Fruit fly (Drosophila melanogaster) whole organism, embryonic: ENCODE results near the gene Pp2A-29B.

Experiments
- Atf6 ChIP-seq: fragments of 200-800 bp; sonication (Bioruptor generic); IDR thresholded peaks from 2 replicates; pipeline ENCODE4 v1.3.6; 2022; ENCODE audit warnings: missing biosample characterization, missing genetic modification characterization
- CG10366 ChIP-seq: fragments of 200-800 bp; sonication (Bioruptor generic); IDR thresholded peaks from 2 replicates; pipeline ENCODE4 v1.3.6; 2022; ENCODE audit warnings: missing biosample characterization, missing genetic modification characterization
- CG10543 ChIP-seq: fragments of 200-800 bp; sonication (Bioruptor generic); optimal IDR thresholded peaks from 3 replicates; lab custom pipeline; 2017; ENCODE audit warnings: missing biosample characterization, mild to moderate bottlenecking, missing genetic modification characterization, moderate library complexity
- CG10654 ChIP-seq: fragments of 200-800 bp; sonication (Bioruptor generic); optimal IDR thresholded peaks from 2 replicates; lab custom pipeline; 2016; ENCODE audit warnings: missing biosample characterization, missing genetic modification characterization
- CG10959 ChIP-seq: fragments of 200-800 bp; sonication (Bioruptor generic); IDR thresholded peaks from 2 replicates; pipeline ENCODE4 v1.3.6; 2022; ENCODE audit warnings: missing biosample characterization, missing genetic modification characterization
- CG11247 ChIP-seq: fragments of 200-800 bp; sonication (Bioruptor generic); IDR thresholded peaks from 2 replicates; pipeline ENCODE4 v1.3.6; 2022; ENCODE audit warnings: missing biosample characterization, missing genetic modification characterization
- CG11560 ChIP-seq: fragments of 200-800 bp; sonication (Bioruptor generic); IDR thresholded peaks from 3 replicates; pipeline ENCODE4 v1.3.6; 2022; ENCODE audit warnings: missing biosample characterization, missing genetic modification characterization
- CG12104 ChIP-seq: fragments of 200-800 bp; sonication (Bioruptor generic); optimal IDR thresholded peaks from 3 replicates; lab custom pipeline; 2016; ENCODE audit warnings: missing biosample characterization, missing genetic modification characterization
- CG1832 ChIP-seq: fragments of 200-800 bp; sonication (Bioruptor generic); optimal IDR thresholded peaks from 2 replicates; lab custom pipeline; 2017; ENCODE audit warnings: missing biosample characterization, mild to moderate bottlenecking, missing genetic modification characterization, inconsistent platforms
- CG18476 ChIP-seq: fragments of 200-800 bp; sonication (Bioruptor generic); optimal IDR thresholded peaks from 2 replicates; lab custom pipeline; 2016; ENCODE audit warnings: missing biosample characterization, mild to moderate bottlenecking, missing genetic modification characterization
- CG2116 ChIP-seq: fragments of 200-800 bp; sonication (Bioruptor generic); optimal IDR thresholded peaks from 3 replicates; lab custom pipeline; 2018; ENCODE audit warnings: missing biosample characterization, mild to moderate bottlenecking, missing genetic modification characterization
- CG2129 ChIP-seq: fragments of 200-800 bp; sonication (Bioruptor generic); IDR thresholded peaks from 2 replicates; pipeline ENCODE4 v1.3.6; 2022; ENCODE audit warnings: missing biosample characterization, missing genetic modification characterization; ENCODE audit not compliant: partially characterized antibody
- CG4404 ChIP-seq: fragments of 200-800 bp; sonication (Bioruptor generic); IDR thresholded peaks from 2 replicates; pipeline ENCODE4 v1.3.6; 2022; ENCODE audit warnings: missing biosample characterization, missing genetic modification characterization
- CG4820 ChIP-seq: fragments of 200-800 bp; sonication (Bioruptor generic); optimal IDR thresholded peaks from 3 replicates; lab custom pipeline; 2016; ENCODE audit warnings: missing biosample characterization, missing genetic modification characterization
- CG6272 ChIP-seq: fragments of 200-800 bp; sonication (Bioruptor generic); IDR thresholded peaks from 2 replicates; pipeline ENCODE4 v1.3.6; 2022; ENCODE audit warnings: missing biosample characterization, missing genetic modification characterization
- CG8359 ChIP-seq: fragments of 200-800 bp; sonication (Bioruptor generic); optimal IDR thresholded peaks from 2 replicates; lab custom pipeline; 2017; ENCODE audit warnings: missing biosample characterization, mild to moderate bottlenecking, missing genetic modification characterization, borderline replicate concordance
- CG8944 ChIP-seq: fragments of 200-800 bp; sonication (Bioruptor generic); optimal IDR thresholded peaks from 3 replicates; lab custom pipeline; 2016; ENCODE audit warnings: missing biosample characterization, missing genetic modification characterization
- D19A ChIP-seq: fragments of 200-800 bp; optimal IDR thresholded peaks from 3 replicates; lab custom pipeline; 2019; ENCODE audit warnings: missing biosample characterization, mild to moderate bottlenecking, missing genetic modification characterization, moderate library complexity
- Dp ChIP-seq: fragments of 200-800 bp; sonication (Bioruptor generic); optimal IDR thresholded peaks from 2 replicates; lab custom pipeline; 2018; ENCODE audit warnings: missing biosample characterization, mild to moderate bottlenecking, missing genetic modification characterization, moderate library complexity
- Fer2 ChIP-seq: fragments of 200-800 bp; sonication (Bioruptor generic); optimal IDR thresholded peaks from 2 replicates; lab custom pipeline; 2018; ENCODE audit warnings: missing biosample characterization, mild to moderate bottlenecking, missing genetic modification characterization, moderate library complexity
- Fer3 ChIP-seq: fragments of 200-800 bp; sonication (Bioruptor generic); optimal IDR thresholded peaks from 2 replicates; lab custom pipeline; 2018; ENCODE audit warnings: missing biosample characterization, mild to moderate bottlenecking, missing genetic modification characterization, moderate library complexity
- Mrtf ChIP-seq: fragments of 200-800 bp; sonication (Bioruptor generic); IDR thresholded peaks from 3 replicates; pipeline ENCODE4 v1.3.6; 2022; ENCODE audit warnings: missing biosample characterization, missing genetic modification characterization
- Myb ChIP-seq: fragments of 200-800 bp; sonication (Bioruptor generic); optimal IDR thresholded peaks from 2 replicates; lab custom pipeline; 2016; ENCODE audit warnings: missing biosample characterization, missing genetic modification characterization
- Neu2 ChIP-seq: fragments of 200-800 bp; sonication (Bioruptor generic); optimal IDR thresholded peaks from 3 replicates; lab custom pipeline; 2016; ENCODE audit warnings: missing biosample characterization, missing genetic modification characterization, borderline replicate concordance
- Nf-YA ChIP-seq: fragments of 200-800 bp; sonication (Bioruptor generic); IDR thresholded peaks from 2 replicates; pipeline ENCODE4 v1.3.6; 2022; ENCODE audit warnings: missing biosample characterization, missing genetic modification characterization
- Oli ChIP-seq: fragments of 200-800 bp; sonication (Bioruptor generic); optimal IDR thresholded peaks from 2 replicates; lab custom pipeline; 2018; ENCODE audit warnings: missing biosample characterization, mild to moderate bottlenecking, missing genetic modification characterization, moderate library complexity
- Opbp ChIP-seq: fragments of 200-800 bp; sonication (Bioruptor generic); IDR thresholded peaks from 3 replicates; pipeline ENCODE4 v1.3.6; 2022; ENCODE audit warnings: missing biosample characterization, missing genetic modification characterization; ENCODE audit not compliant: partially characterized antibody
- Vsx1 ChIP-seq: fragments of 200-800 bp; sonication (Bioruptor generic); optimal IDR thresholded peaks from 2 replicates; lab custom pipeline; 2017; ENCODE audit warnings: missing biosample characterization, mild to moderate bottlenecking, missing genetic modification characterization, missing genetic modification reagents
- Xrp1 ChIP-seq: fragments of 200-800 bp; sonication (Bioruptor generic); IDR thresholded peaks from 2 replicates; pipeline ENCODE4 v1.3.6; 2022; ENCODE audit warnings: missing biosample characterization, missing genetic modification characterization
- bab2 ChIP-seq: fragments of 200-800 bp; sonication (Bioruptor generic); optimal IDR thresholded peaks from 2 replicates; lab custom pipeline; 2016; ENCODE audit warnings: missing biosample characterization, missing genetic modification characterization
- cato ChIP-seq: fragments of 200-800 bp; sonication (Bioruptor generic); optimal IDR thresholded peaks from 2 replicates; lab custom pipeline; 2016; ENCODE audit warnings: missing biosample characterization, missing genetic modification characterization, borderline replicate concordance
- chm ChIP-seq: fragments of 200-800 bp; sonication (Bioruptor generic); IDR thresholded peaks from 2 replicates; pipeline ENCODE4 v1.3.6; 2022; ENCODE audit warnings: missing biosample characterization, missing genetic modification characterization
- croc ChIP-seq: fragments of 200-800 bp; sonication (Bioruptor generic); conservative IDR thresholded peaks from 3 replicates; pipeline ENCODE4 v1.3.6; 2022; ENCODE audit warnings: missing biosample characterization, missing genetic modification characterization
- fd3F ChIP-seq: fragments of 200-800 bp; sonication (Bioruptor generic); optimal IDR thresholded peaks from 2 replicates; lab custom pipeline; 2018; ENCODE audit warnings: missing biosample characterization, mild to moderate bottlenecking, missing genetic modification characterization, moderate library complexity
- hkb ChIP-seq, 2 experiments: fragments of 200-800 bp in 1 of 2; fragments of >200 bp in 1 of 2; sonication (Bioruptor generic) in 1 of 2; IDR thresholded peaks in 1 of 2; optimal IDR thresholded peaks in 1 of 2; 2 replicates each; pipeline versions ENCODE4 v1.3.6 to Lab custom; 2017 to 2022; ENCODE audit warnings: missing biosample characterization in 1 of 2, missing genetic modification characterization in 1 of 2
- kay ChIP-seq: fragments of 200-800 bp; sonication (Bioruptor generic); optimal IDR thresholded peaks from 2 replicates; lab custom pipeline; 2016; ENCODE audit warnings: missing biosample characterization, missing genetic modification characterization
- lbe ChIP-seq: fragments of 200-800 bp; sonication (Bioruptor generic); optimal IDR thresholded peaks from 2 replicates; lab custom pipeline; 2016; ENCODE audit warnings: missing biosample characterization, mild to moderate bottlenecking, missing genetic modification characterization
- nmo ChIP-seq: fragments of 200-800 bp; sonication (Bioruptor generic); optimal IDR thresholded peaks from 2 replicates; lab custom pipeline; 2018; ENCODE audit warnings: missing biosample characterization, mild to moderate bottlenecking, missing genetic modification characterization, moderate library complexity
- odd ChIP-seq: fragments of 200-800 bp; sonication (Bioruptor generic); optimal IDR thresholded peaks from 2 replicates; lab custom pipeline; 2017; ENCODE audit warnings: missing biosample characterization, mild to moderate bottlenecking, missing genetic modification characterization
- otp ChIP-seq: fragments of 200-800 bp; sonication (Bioruptor generic); IDR thresholded peaks from 3 replicates; pipeline ENCODE4, ENCODE4 v1.3.6; 2022; ENCODE audit warnings: missing biosample characterization, missing genetic modification characterization
- pros ChIP-seq: fragments of 200-800 bp; sonication (Bioruptor generic); optimal IDR thresholded peaks from 3 replicates; lab custom pipeline; 2019; ENCODE audit warnings: missing biosample characterization, mild to moderate bottlenecking, missing genetic modification characterization, moderate library complexity
- sc ChIP-seq, 3 experiments: fragments of >200 bp in 2 of 3; fragments of 200-800 bp in 1 of 3; sonication (Bioruptor generic) in 1 of 3; optimal IDR thresholded peaks; 2 replicates in 2 of 3; 3 replicates in 1 of 3; lab custom pipeline; 2017; ENCODE audit warnings: mild to moderate bottlenecking in 1 of 3, missing biosample characterization in 1 of 3, missing genetic modification characterization in 1 of 3, missing genetic modification reagents in 1 of 3
- scrt ChIP-seq: fragments of 200-800 bp; sonication (Bioruptor generic); optimal IDR thresholded peaks from 2 replicates; lab custom pipeline; 2018; ENCODE audit warnings: missing biosample characterization, mild to moderate bottlenecking, missing genetic modification characterization, moderate library complexity
- stc ChIP-seq: fragments of 200-800 bp; sonication (Bioruptor generic); IDR thresholded peaks from 2 replicates; pipeline ENCODE4 v1.3.6; 2022; ENCODE audit warnings: missing biosample characterization, missing genetic modification characterization
- tll ChIP-seq, 2 experiments: fragments of 200-800 bp in 1 of 2; fragments of >200 bp in 1 of 2; sonication (Bioruptor generic) in 1 of 2; optimal IDR thresholded peaks; 2 replicates each; lab custom pipeline; 2017 to 2019; ENCODE audit warnings: missing biosample characterization in 2 of 2, missing genetic modification characterization in 2 of 2, mild to moderate bottlenecking in 1 of 2, moderate library complexity in 1 of 2
- tup ChIP-seq: fragments of 200-800 bp; sonication (Bioruptor generic); optimal IDR thresholded peaks from 2 replicates; lab custom pipeline; 2016; ENCODE audit warnings: missing biosample characterization, mild to moderate bottlenecking, missing genetic modification characterization, moderate library complexity
- z ChIP-seq: fragments of 200-800 bp; sonication (Bioruptor generic); IDR thresholded peaks from 3 replicates; pipeline ENCODE4 v1.3.6; 2022; ENCODE audit warnings: missing biosample characterization, missing genetic modification characterization
- zfh1 ChIP-seq: fragments of 200-800 bp; sonication (Bioruptor generic); IDR thresholded peaks from 3 replicates; pipeline ENCODE4 v1.3.6; 2022; ENCODE audit warnings: missing biosample characterization, missing genetic modification characterization

The Pp2A-29B gene

DNA sequence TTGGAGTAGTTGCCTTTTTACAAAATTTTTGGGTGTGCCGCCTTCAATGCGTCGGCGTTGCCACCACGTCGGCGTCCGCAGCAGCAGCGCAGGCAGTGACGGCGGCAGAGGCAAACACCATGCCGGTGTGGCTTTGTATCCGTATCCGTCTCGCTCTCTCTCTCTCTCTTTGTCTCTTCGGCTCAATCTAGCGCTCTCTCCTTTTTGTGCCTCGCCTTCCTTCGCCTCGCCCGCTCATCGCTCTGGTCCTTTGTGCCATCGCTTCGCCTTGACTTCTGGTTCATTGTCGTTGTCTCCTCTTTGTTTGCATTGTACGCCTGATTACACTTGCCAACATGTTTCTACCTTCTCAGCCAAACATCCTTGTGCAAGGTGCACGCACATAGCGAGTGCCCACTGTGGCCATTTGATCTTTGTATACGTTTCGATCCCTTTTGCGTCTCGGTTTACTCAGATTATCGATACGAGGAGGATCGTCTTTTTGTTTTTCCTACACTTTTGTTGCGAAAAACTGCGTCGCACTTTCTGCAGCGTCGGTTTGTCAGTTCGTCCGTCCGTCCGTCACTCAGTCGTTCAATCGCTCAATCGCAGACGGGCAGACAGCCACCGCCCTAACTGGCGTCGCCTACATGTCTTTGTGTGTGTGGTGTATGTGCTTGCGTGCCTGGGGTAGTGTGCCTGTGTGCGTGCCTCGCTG, 50.7 kb downstream of the Pp2A-29B start:
- TF ChIP-seq Xrp1 (peak; percentile 36; the same call in 1 of the 2 replicates), CG4404 (GFP tag; lab: Robert Waterston, UW) (no peak), Fer3 (tag; lab: Kevin White, UChicago) (no peak), CG11247 (GFP tag; lab: Robert Waterston, UW) (no peak), kay (GFP tag; lab: Kevin White, UChicago) (no peak), Atf6 (peak; percentile 58; the same call in 1 of the 2 replicates), z (GFP tag; lab: Robert Waterston, UW) (peak; percentile 70; the same call in 2 of the 3 replicates), CG8359 (no peak), CG11560 (no peak), bab2 (GFP tag; lab: Kevin White, UChicago) (peak; percentile 6), Mrtf (GFP tag; lab: Robert Waterston, UW) (no peak), Nf-YA (GFP tag; lab: Robert Waterston, UW) (no peak), CG10543 (GFP tag; lab: Kevin White, UChicago) (peak; percentile 26), tup (no peak), cato (GFP tag; lab: Kevin White, UChicago) (no peak), Neu2 (GFP tag; lab: Kevin White, UChicago) (no peak), Oli (no peak), CG1832 (GFP tag; lab: Kevin White, UChicago) (peak; percentile 82), Dp (GFP tag; lab: Kevin White, UChicago) (peak; percentile 35), sc (optimal IDR thresholded peaks at IDR 0.05; lab: Kevin White, UChicago) (no peak), sc (GFP tag; optimal IDR thresholded peaks at IDR 0.05; lab: Kevin White, UChicago) (no peak), CG18476 (GFP tag; lab: Kevin White, UChicago) (no peak), Opbp (GFP tag; lab: Robert Waterston, UW) (peak; percentile 11; the same call in 1 of the 3 replicates), CG10654 (GFP tag; lab: Kevin White, UChicago) (no peak), CG12104 (GFP tag; lab: Kevin White, UChicago) (no peak), CG8944 (GFP tag; lab: Kevin White, UChicago) (no peak), D19A (no peak), CG10366 (GFP tag; lab: Robert Waterston, UW) (no peak), fd3F (GFP tag; lab: Kevin White, UChicago) (no peak), tll (GFP tag; optimal IDR thresholded peaks at IDR 0.05; lab: Kevin White, UChicago) (peak in 1 of 2 experiments; percentile 99), pros (GFP tag; lab: Kevin White, UChicago) (peak; percentile 89), odd (no peak), CG4820 (no peak), otp (GFP tag; lab: Robert Waterston, UW) (peak; percentile 36; the same call in 1 of the 3 replicates), scrt (no peak), Vsx1 (GFP tag; lab: Kevin White, UChicago) (no peak), CG6272 (GFP tag; lab: Robert Waterston, UW) (no peak), Fer2 (tag; lab: Kevin White, UChicago) (no peak), hkb (optimal IDR thresholded peaks at IDR 0.05; lab: Kevin White, UChicago) (no peak), hkb (GFP tag; IDR thresholded peaks at IDR 0.05; lab: Robert Waterston, UW) (no peak), Myb (GFP tag; lab: Kevin White, UChicago) (no peak), CG2129 (GFP tag; lab: Robert Waterston, UW) (no peak), stc (no peak), zfh1 (GFP tag; lab: Robert Waterston, UW) (0 out of 3 replicates have a peak, but pooled peaks have one; percentile 2), CG2116 (GFP tag; lab: Kevin White, UChicago) (peak; percentile 14), nmo (GFP tag; lab: Kevin White, UChicago) (no peak), lbe (peak; percentile 55), croc (GFP tag; lab: Robert Waterston, UW) (no peak), CG10959 (GFP tag; lab: Robert Waterston, UW) (no peak), chm (GFP tag; lab: Robert Waterston, UW) (peak; percentile 47)
